Fruit fly (Drosophila melanogaster): ENCODE data around the gene CG7330.

dm6 chr3L:18181900-18182299, 33.2 kb downstream of the CG7330 start:
- TF ChIP-seq CG8478 (optimal IDR thresholded peaks at IDR 0.05) (no peak), CTCF (optimal IDR thresholded peaks at IDR 0.05) (no peak)

Data from S2 (cell line).